Worm (Caenorhabditis elegans): ENCODE results near the gene R03H10.5.

DNA sequence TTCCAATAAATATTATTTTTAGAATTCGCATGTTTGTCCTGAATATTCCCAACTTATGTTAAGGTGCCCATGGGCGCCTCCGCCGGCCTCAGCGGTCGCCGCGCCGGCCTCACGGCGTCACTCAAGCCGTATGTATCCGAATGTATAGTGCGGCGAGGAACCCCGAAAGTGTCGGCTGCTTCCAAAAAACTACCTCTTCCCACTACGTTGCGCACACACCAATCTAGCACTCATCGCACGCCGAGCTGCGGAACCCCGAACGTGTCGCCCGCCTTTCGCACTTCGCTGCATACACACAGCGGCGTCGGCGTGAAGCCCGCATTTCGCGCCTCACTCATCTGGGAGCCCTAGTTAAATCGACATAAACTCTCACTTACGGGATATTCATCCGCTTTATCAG, 2.6 kb downstream of the R03H10.5 start:
- TF ChIP-seq him-1 (tag; optimal IDR thresholded peaks at IDR 0.05), result no peak
- TF ChIP-seq dao-5 (tag; optimal IDR thresholded peaks at IDR 0.05), result no peak

Measured in whole organism, L4/young adult.